Worm (Caenorhabditis elegans) whole organism, young adult: ENCODE data around the gene tag-335.

ENCODE experiments used
- C17E4.6 ChIP-seq: fragments of 200-800 bp; sonication (Bioruptor generic); IDR thresholded peaks from 2 replicates; pipeline ENCODE4 v1.3.6; 2022; ENCODE audit warnings: missing genetic modification reagents, missing genetic modification characterization, missing compliant biosample characterization
- F33H1.4 ChIP-seq: fragments of 200-800 bp; sonication (Bioruptor generic); IDR thresholded peaks from 2 replicates; pipeline ENCODE4 v1.3.6; 2022; ENCODE audit warnings: missing genetic modification reagents, missing genetic modification characterization, missing compliant biosample characterization
- F37B4.10 ChIP-seq: fragments of 200-800 bp; sonication (Bioruptor generic); IDR thresholded peaks from 2 replicates; pipeline ENCODE4 v1.3.6; 2022; ENCODE audit warnings: missing genetic modification characterization, missing compliant biosample characterization
- F57C9.4 ChIP-seq: sonication (generic microtip); optimal IDR thresholded peaks from 2 replicates; lab custom pipeline; 2017; ENCODE audit warnings: mild to moderate bottlenecking, missing genetic modification characterization, missing compliant biosample characterization
- Y95B8A.8 ChIP-seq: fragments of 200-800 bp; sonication (Bioruptor generic); IDR thresholded peaks from 2 replicates; pipeline ENCODE4 v1.3.6; 2022; ENCODE audit warnings: missing genetic modification reagents, missing genetic modification characterization, missing compliant biosample characterization
- ZK185.1 ChIP-seq: sonication (generic microtip); optimal IDR thresholded peaks from 2 replicates; lab custom pipeline; 2016; ENCODE audit warnings: mild to moderate bottlenecking, missing genetic modification characterization, missing compliant biosample characterization; ENCODE audit not compliant: poor library complexity, severe bottlenecking
- ama-1 ChIP-seq, 3 experiments: fragments of 150-350 bp in 1 of 3; sonication (generic microtip) in 2 of 3; optimal IDR thresholded peaks; 2 replicates each; lab custom pipeline; 2014 to 2018; ENCODE audit warnings: missing biosample characterization in 2 of 3, missing genetic modification characterization in 2 of 3, missing genetic modification reagents in 2 of 3
- attf-6 ChIP-seq: fragments of 200-800 bp; sonication (Bioruptor generic); IDR thresholded peaks from 2 replicates; pipeline ENCODE4 v1.3.6; 2022; ENCODE audit warnings: missing genetic modification reagents, missing genetic modification characterization, missing compliant biosample characterization
- cebp-1 ChIP-seq, 2 experiments: fragments of 200-800 bp in 1 of 2; sonication (Bioruptor generic) in 1 of 2; sonication (generic microtip) in 1 of 2; IDR thresholded peaks in 1 of 2; optimal IDR thresholded peaks in 1 of 2; 2 replicates each; pipeline versions ENCODE4 v1.3.6 to Lab custom; 2017 to 2022; ENCODE audit warnings: missing compliant biosample characterization in 2 of 2, missing genetic modification characterization in 2 of 2, mild to moderate bottlenecking in 1 of 2, missing genetic modification reagents in 1 of 2, moderate library complexity in 1 of 2
- cebp-2 ChIP-seq: fragments of 200-800 bp; sonication (Bioruptor generic); IDR thresholded peaks from 2 replicates; pipeline ENCODE4 v1.3.6; 2022; ENCODE audit warnings: missing genetic modification characterization, missing compliant biosample characterization
- ceh-79 ChIP-seq: sonication (generic microtip); optimal IDR thresholded peaks from 2 replicates; lab custom pipeline; 2017; ENCODE audit warnings: mild to moderate bottlenecking, missing genetic modification characterization, missing compliant biosample characterization
- ceh-91 ChIP-seq: fragments of 200-800 bp; sonication (Bioruptor generic); IDR thresholded peaks from 2 replicates; pipeline ENCODE4 v1.3.6; 2022; ENCODE audit warnings: missing genetic modification reagents, missing genetic modification characterization, missing compliant biosample characterization
- die-1 ChIP-seq: sonication (generic microtip); optimal IDR thresholded peaks from 2 replicates; lab custom pipeline; 2016; ENCODE audit warnings: missing genotype, mild to moderate bottlenecking, missing genetic modification characterization, missing compliant biosample characterization
- dpff-1 ChIP-seq: sonication (generic microtip); optimal IDR thresholded peaks from 2 replicates; lab custom pipeline; 2017; ENCODE audit warnings: mild to moderate bottlenecking, missing genetic modification characterization, missing compliant biosample characterization
- efl-1 ChIP-seq: fragments of 150-350 bp; optimal IDR thresholded peaks from 2 replicates; lab custom pipeline; 2014; ENCODE audit warnings: missing biosample characterization, missing genetic modification reagents, missing genetic modification characterization
- egl-18 ChIP-seq: fragments of 200-800 bp; sonication (Bioruptor generic); IDR thresholded peaks from 2 replicates; pipeline ENCODE4 v1.3.6; 2022; ENCODE audit warnings: missing genetic modification reagents, missing genetic modification characterization, missing compliant biosample characterization
- ekl-4 ChIP-seq: fragments of 200-800 bp; sonication (Bioruptor generic); IDR thresholded peaks from 2 replicates; pipeline ENCODE4 v1.3.6; 2022; ENCODE audit warnings: missing genetic modification reagents, missing genetic modification characterization, missing compliant biosample characterization
- hlh-12 ChIP-seq: sonication (generic microtip); optimal IDR thresholded peaks from 2 replicates; lab custom pipeline; 2016; ENCODE audit warnings: missing genetic modification characterization, missing compliant biosample characterization
- hrde-1 ChIP-seq: sonication (generic microtip); optimal IDR thresholded peaks from 2 replicates; lab custom pipeline; 2016; ENCODE audit warnings: missing genetic modification characterization, mild to moderate bottlenecking, missing compliant biosample characterization, moderate library complexity, missing genotype, missing genetic modification reagents, borderline replicate concordance
- hsf-1 ChIP-seq: fragments of 200-800 bp; sonication (Bioruptor generic); IDR thresholded peaks from 2 replicates; pipeline ENCODE4 v1.3.6; 2022; ENCODE audit warnings: missing genetic modification reagents, missing genetic modification characterization, missing compliant biosample characterization
- madf-6 ChIP-seq: fragments of 200-800 bp; sonication (Bioruptor generic); IDR thresholded peaks from 2 replicates; pipeline ENCODE4 v1.3.6; 2022; ENCODE audit warnings: missing genetic modification reagents, missing genetic modification characterization, missing compliant biosample characterization
- mel-28 ChIP-seq: sonication (generic microtip); optimal IDR thresholded peaks from 2 replicates; lab custom pipeline; 2016; ENCODE audit warnings: borderline replicate concordance, mild to moderate bottlenecking, missing genetic modification characterization, missing compliant biosample characterization
- mxl-1 ChIP-seq: sonication (generic microtip); optimal IDR thresholded peaks from 2 replicates; lab custom pipeline; 2016; ENCODE audit warnings: missing genetic modification characterization, missing compliant biosample characterization
- nfya-1 ChIP-seq: sonication (generic microtip); optimal IDR thresholded peaks from 2 replicates; lab custom pipeline; 2017; ENCODE audit warnings: antibody characterized with exemption, missing compliant biosample characterization, missing genetic modification characterization, borderline replicate concordance; ENCODE audit not compliant: insufficient read depth
- nfya-2 ChIP-seq: fragments of 200-800 bp; sonication (Bioruptor generic); IDR thresholded peaks from 2 replicates; pipeline ENCODE4 v1.3.6; 2022; ENCODE audit warnings: missing genetic modification reagents, missing genetic modification characterization, missing compliant biosample characterization
- nhr-120 ChIP-seq: fragments of 200-800 bp; sonication (Bioruptor generic); IDR thresholded peaks from 2 replicates; pipeline ENCODE4 v1.3.6; 2022; ENCODE audit warnings: missing genetic modification characterization, missing compliant biosample characterization
- nhr-27 ChIP-seq: fragments of 200-800 bp; sonication (Bioruptor generic); optimal IDR thresholded peaks from 2 replicates; lab custom pipeline; 2018; ENCODE audit warnings: mild to moderate bottlenecking, missing genetic modification characterization, moderate library complexity, missing compliant biosample characterization
- pbrm-1 ChIP-seq: fragments of 200-800 bp; sonication (Bioruptor generic); IDR thresholded peaks from 2 replicates; pipeline ENCODE4 v1.3.6; 2022; ENCODE audit warnings: missing genetic modification reagents, missing genetic modification characterization, missing compliant biosample characterization
- rpc-1 ChIP-seq, 2 experiments: fragments of 150-350 bp in 1 of 2; sonication (generic microtip) in 1 of 2; optimal IDR thresholded peaks; 2 replicates each; lab custom pipeline; 2014 to 2018; ENCODE audit warnings: missing biosample characterization in 1 of 2, missing genetic modification characterization in 1 of 2, missing genetic modification reagents in 1 of 2, missing genotype in 1 of 2
- snpc-1.1 ChIP-seq: sonication (generic microtip); optimal IDR thresholded peaks from 2 replicates; lab custom pipeline; 2017; ENCODE audit warnings: missing genetic modification characterization, mild to moderate bottlenecking, missing compliant biosample characterization, antibody characterized with exemption, moderate library complexity, missing genotype, missing genetic modification reagents; ENCODE audit not compliant: insufficient read depth
- snpc-1.3 ChIP-seq: sonication (generic microtip); optimal IDR thresholded peaks from 2 replicates; lab custom pipeline; 2017; ENCODE audit warnings: missing genetic modification characterization, mild to moderate bottlenecking, missing compliant biosample characterization, antibody characterized with exemption, moderate library complexity, missing genotype, missing genetic modification reagents; ENCODE audit not compliant: insufficient read depth
- snpc-3.4 ChIP-seq: sonication (generic microtip); optimal IDR thresholded peaks from 2 replicates; lab custom pipeline; 2017; ENCODE audit warnings: missing genetic modification characterization, mild to moderate bottlenecking, missing compliant biosample characterization, antibody characterized with exemption, moderate library complexity, missing genotype, missing genetic modification reagents
- tbp1 ChIP-seq: fragments of 200-800 bp; sonication (Bioruptor generic); optimal IDR thresholded peaks from 2 replicates; lab custom pipeline; 2018; ENCODE audit warnings: mild to moderate bottlenecking, missing genetic modification characterization, missing compliant biosample characterization
- unc-62 ChIP-seq: fragments of 150-350 bp; optimal IDR thresholded peaks from 2 replicates; lab custom pipeline; 2014; ENCODE audit warnings: missing biosample characterization, missing genetic modification reagents, missing genetic modification characterization
- ztf-26 ChIP-seq: sonication (generic microtip); optimal IDR thresholded peaks from 2 replicates; lab custom pipeline; 2017; ENCODE audit warnings: missing genetic modification characterization, missing compliant biosample characterization

The tag-335 gene

DNA sequence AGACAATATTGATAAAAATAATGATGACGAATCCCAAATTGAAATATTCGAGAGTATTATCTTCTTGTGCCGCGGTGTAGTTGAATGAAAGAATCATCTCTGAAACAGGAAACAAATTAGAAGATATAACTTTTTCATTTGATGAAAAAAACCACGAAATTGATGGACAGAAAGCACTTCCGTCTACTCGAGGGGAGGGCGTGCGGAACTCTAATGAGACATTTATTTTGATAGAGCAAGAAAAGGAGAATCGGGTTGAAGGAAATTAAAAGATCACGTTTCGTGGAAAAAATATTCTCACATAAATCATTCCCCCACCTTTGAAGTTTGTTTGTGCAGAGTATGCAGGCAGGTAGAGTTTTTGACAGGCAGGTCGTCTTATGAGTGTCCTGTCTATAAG is 17.0 kb downstream of the tag-335 start, which contains the start of gene sre-14:
Gene sre-14, minus strand, starts transcription at position 101 of the 400 bp plus-strand sequence.
- TF ChIP-seq nfya-2 (GFP tag; lab: Robert Waterston, UW), result no peak
- no peak for TF ChIP-seq efl-1
- TF ChIP-seq nhr-120 (GFP tag; lab: Robert Waterston, UW), result no peak
- no peak for TF ChIP-seq hrde-1
- TF ChIP-seq ceh-91 (GFP tag; lab: Robert Waterston, UW), result no peak
- no peak for TF ChIP-seq Y95B8A.8 (GFP tag; lab: Robert Waterston, UW)
- no peak for TF ChIP-seq ZK185.1
- no peak for TF ChIP-seq ztf-26 (tag; lab: Kevin White, UChicago)
- no peak for TF ChIP-seq die-1 (tag; lab: Kevin White, UChicago)
- TF ChIP-seq ama-1 (optimal IDR thresholded peaks at IDR 0.05; lab: Kevin White, UChicago), result no peak
- no peak for TF ChIP-seq ama-1 (GFP tag; optimal IDR thresholded peaks at IDR 0.05; lab: Kevin White, UChicago)
- TF ChIP-seq nfya-1, result no peak
- TF ChIP-seq F57C9.4 (tag; lab: Kevin White, UChicago), result no peak
- TF ChIP-seq mxl-1 (tag; lab: Kevin White, UChicago), result no peak
- no peak for TF ChIP-seq ekl-4 (GFP tag; lab: Robert Waterston, UW)
- no peak for TF ChIP-seq snpc-1.1 (tag; lab: Kevin White, UChicago)
- TF ChIP-seq cebp-2 (GFP tag; lab: Robert Waterston, UW), result no peak
- no peak for TF ChIP-seq nhr-27
- TF ChIP-seq hsf-1 (GFP tag; lab: Robert Waterston, UW), result no peak

DNA sequence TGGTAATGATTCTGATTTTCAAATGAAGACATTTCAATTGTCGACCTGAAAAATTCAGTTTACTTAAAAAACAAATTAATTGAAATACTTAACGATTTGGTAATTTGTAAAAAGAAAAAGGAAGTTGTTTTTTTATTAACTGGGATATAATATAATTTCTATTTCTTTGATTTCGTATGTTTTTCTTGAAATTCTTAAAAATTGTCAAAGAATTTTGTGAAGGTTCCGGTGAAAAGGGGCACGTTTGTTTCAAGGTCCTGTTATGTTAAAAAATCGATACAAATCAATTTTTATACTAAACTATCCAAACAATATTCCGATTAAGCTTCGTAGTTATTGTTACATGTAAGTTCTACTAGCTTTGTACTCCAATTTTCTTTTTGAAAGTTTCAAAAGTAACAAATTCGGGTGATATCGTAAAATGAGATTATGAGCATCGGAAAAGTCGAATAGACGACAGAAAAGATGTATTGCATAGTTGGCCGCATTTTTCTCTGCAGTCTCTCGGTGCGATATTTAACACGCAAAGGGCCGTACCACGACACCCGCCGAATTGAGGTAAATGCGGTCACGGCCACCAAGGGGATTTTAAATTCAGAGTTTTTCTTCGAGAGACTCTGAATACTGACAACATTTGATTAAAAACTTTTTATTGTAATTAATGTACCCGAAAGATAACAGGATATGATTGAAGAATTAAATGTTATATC is 19.1 kb downstream of the tag-335 start, which contains the start of gene Y39C12A.9:
Gene Y39C12A.9, minus strand, starts transcription at position 51 of the 710 bp plus-strand sequence.
- no peak for TF ChIP-seq ceh-79 (tag; lab: Kevin White, UChicago)
- no peak for TF ChIP-seq C17E4.6 (GFP tag; lab: Robert Waterston, UW)
- TF ChIP-seq mxl-1 (tag; lab: Kevin White, UChicago), result no peak
- no peak for TF ChIP-seq cebp-1 (GFP tag; IDR thresholded peaks at IDR 0.05; lab: Robert Waterston, UW)
- TF ChIP-seq cebp-1 (tag; optimal IDR thresholded peaks at IDR 0.05; lab: Kevin White, UChicago), result no peak
- no peak for TF ChIP-seq F33H1.4
- no peak for TF ChIP-seq attf-6 (GFP tag; lab: Robert Waterston, UW)
- no peak for TF ChIP-seq pbrm-1 (GFP tag; lab: Robert Waterston, UW)
- TF ChIP-seq hlh-12, result no peak
- TF ChIP-seq F37B4.10 (GFP tag; lab: Robert Waterston, UW), result no peak
- TF ChIP-seq madf-6 (GFP tag; lab: Robert Waterston, UW), result no peak
- no peak for TF ChIP-seq snpc-1.3
- TF ChIP-seq rpc-1 (optimal IDR thresholded peaks at IDR 0.05; lab: Kevin White, UChicago), result no peak
- no peak for TF ChIP-seq rpc-1 (tag; optimal IDR thresholded peaks at IDR 0.05; lab: Kevin White, UChicago)
- TF ChIP-seq die-1 (tag; lab: Kevin White, UChicago), result no peak
- no peak for TF ChIP-seq egl-18 (GFP tag; lab: Robert Waterston, UW)
- no peak for TF ChIP-seq unc-62 (GFP tag; lab: Kevin White, UChicago)
- TF ChIP-seq mel-28 (tag; lab: Kevin White, UChicago), result no peak
- TF ChIP-seq ama-1 (optimal IDR thresholded peaks at IDR 0.05; lab: Kevin White, UChicago), result no peak
- TF ChIP-seq ama-1 (GFP tag; optimal IDR thresholded peaks at IDR 0.05; lab: Kevin White, UChicago), result no peak
- TF ChIP-seq tbp1 (GFP tag; lab: Kevin White, UChicago), result no peak
- TF ChIP-seq dpff-1 (tag; lab: Kevin White, UChicago), result no peak
- TF ChIP-seq snpc-3.4 (tag; lab: Kevin White, UChicago), result no peak
